Fruit fly (Drosophila melanogaster): ENCODE measurements around the gene CG3106.
A peak's percentile ranks its signal among the peaks of the same experiment; 100 is the strongest.

CG3106 gene

DNA sequence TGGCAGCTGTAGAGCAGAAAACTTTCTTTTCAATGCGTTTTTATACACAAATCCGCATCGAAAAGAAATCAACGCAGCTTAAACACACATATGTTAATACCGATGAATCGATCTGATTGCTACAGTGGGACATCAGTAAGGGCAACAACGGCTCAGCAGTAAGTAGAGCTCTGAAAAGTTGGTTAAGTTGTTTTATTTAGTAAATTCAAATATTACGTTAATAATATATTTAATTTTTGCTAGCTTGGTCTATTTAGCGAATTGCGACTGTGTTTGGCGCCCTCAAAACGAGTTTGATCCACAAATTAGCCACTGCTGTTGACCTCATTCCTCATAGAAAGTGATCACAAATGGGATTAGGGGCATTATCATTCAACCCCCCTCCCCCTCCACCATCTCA is 10.7 kb downstream of the CG3106 start (continued):
- TF ChIP-seq pzg (GFP tag; optimal IDR thresholded peaks at IDR 0.05) (no peak), rib (GFP tag; IDR thresholded peaks at IDR 0.05) (no peak), MBD-R2 (GFP tag; IDR thresholded peaks at IDR 0.05) (no peak), maf-S (GFP tag; optimal IDR thresholded peaks at IDR 0.05) (no peak), CG2199 (GFP tag; IDR thresholded peaks at IDR 0.05) (no peak), Nf-YB (GFP tag; optimal IDR thresholded peaks at IDR 0.05) (no peak), Fer2 (tag; optimal IDR thresholded peaks at IDR 0.05) (peak; percentile 1), CG9215 (GFP tag; IDR thresholded peaks at IDR 0.05) (no peak), lilli (GFP tag; optimal IDR thresholded peaks at IDR 0.05) (peak; percentile 42), exex (tag; optimal IDR thresholded peaks at IDR 0.05) (no peak), salm (tag; optimal IDR thresholded peaks at IDR 0.05) (peak; percentile 44), CG3065 (GFP tag; optimal IDR thresholded peaks at IDR 0.05) (no peak), CTCF (GFP tag; optimal IDR thresholded peaks at IDR 0.05) (peak; percentile 18), cas (GFP tag; IDR thresholded peaks at IDR 0.05) (no peak), peb (GFP tag; IDR thresholded peaks at IDR 0.05) (no peak), ranshi (GFP tag; IDR thresholded peaks at IDR 0.05) (peak; percentile 48; the same call in 1 of the 2 replicates), hkb (optimal IDR thresholded peaks at IDR 0.05) (no peak), hkb (GFP tag; IDR thresholded peaks at IDR 0.05) (peak; percentile 29; the same call in 1 of the 2 replicates), Bteb2 (GFP tag; optimal IDR thresholded peaks at IDR 0.05) (no peak), usp (GFP tag; optimal IDR thresholded peaks at IDR 0.05) (no peak), CG6689 (GFP tag; IDR thresholded peaks at IDR 0.05) (peak; percentile 50; the same call in 1 of the 2 replicates), CG12104 (GFP tag; optimal IDR thresholded peaks at IDR 0.05) (peak; percentile 12), HLH4C (GFP tag; IDR thresholded peaks at IDR 0.05; ENCODE audit: partially characterized antibody) (no peak), psq (GFP tag; optimal IDR thresholded peaks at IDR 0.05) (no peak), pnt (GFP tag; optimal IDR thresholded peaks at IDR 0.05) (no peak), pum (GFP tag; optimal IDR thresholded peaks at IDR 0.05) (no peak), oc (tag; optimal IDR thresholded peaks at IDR 0.05) (peak; percentile 92), sisA (GFP tag; IDR thresholded peaks at IDR 0.05) (peak; percentile 82), CG18262 (tag; optimal IDR thresholded peaks at IDR 0.05) (peak; percentile 57), Sox100B (GFP tag; optimal IDR thresholded peaks at IDR 0.05) (peak; percentile 37), Ets65A (GFP tag) (peak; percentile 64), CG11456 (GFP tag; IDR thresholded peaks at IDR 0.05) (0 out of 3 replicates have a peak, but pooled peaks have one; percentile 56), Dref (GFP tag; IDR thresholded peaks at IDR 0.05) (no peak), Bgb (GFP tag; IDR thresholded peaks at IDR 0.05; ENCODE audit: partially characterized antibody) (no peak), CG13894 (tag; optimal IDR thresholded peaks at IDR 0.05) (no peak), CG7786 (GFP tag; optimal IDR thresholded peaks at IDR 0.05) (no peak), en (GFP tag; optimal IDR thresholded peaks at IDR 0.05) (no peak), bigmax (GFP tag; optimal IDR thresholded peaks at IDR 0.05) (no peak), CG7987 (GFP tag; optimal IDR thresholded peaks at IDR 0.05) (no peak), Camta (GFP tag; optimal IDR thresholded peaks at IDR 0.05) (no peak), CG7556 (GFP tag; optimal IDR thresholded peaks at IDR 0.05) (peak; percentile 22), CG8281 (tag; optimal IDR thresholded peaks at IDR 0.05) (peak; percentile 24), az2 (GFP tag; optimal IDR thresholded peaks at IDR 0.05) (peak; percentile 57), aop (GFP tag; IDR thresholded peaks at IDR 0.05) (no peak), abd-A (tag; optimal IDR thresholded peaks at IDR 0.05) (peak; percentile 45), CG7745 (tag; optimal IDR thresholded peaks at IDR 0.05) (no peak), Awh (GFP tag; IDR thresholded peaks at IDR 0.05) (peak; percentile 80), CG6683 (GFP tag; optimal IDR thresholded peaks at IDR 0.05) (no peak), danr (GFP tag; IDR thresholded peaks at IDR 0.05) (no peak), CG43689 (GFP tag; IDR thresholded peaks at IDR 0.05) (no peak), h (optimal IDR thresholded peaks at IDR 0.05) (no peak), gt (GFP tag; IDR thresholded peaks at IDR 0.05) (0 out of 2 replicates have a peak, but pooled peaks have one; percentile 11), CG11723 (GFP tag; optimal IDR thresholded peaks at IDR 0.05) (peak; percentile 7), Oli (tag; optimal IDR thresholded peaks at IDR 0.05) (peak; percentile 60)
